Worm (Caenorhabditis elegans) whole organism, L2 larva: ENCODE results near the gene F41G4.13.

Experiments
- C34F6.9 ChIP-seq: fragments of 150-350 bp; optimal IDR thresholded peaks from 2 replicates; lab custom pipeline; 2014; ENCODE audit warnings: missing biosample characterization, missing genetic modification characterization
- F13H6.1 ChIP-seq: sonication (generic microtip); optimal IDR thresholded peaks from 2 replicates; lab custom pipeline; 2016; ENCODE audit warnings: missing genetic modification characterization, missing compliant biosample characterization
- R02D3.7 ChIP-seq: fragments of 150-350 bp; optimal IDR thresholded peaks from 2 replicates; lab custom pipeline; 2014; ENCODE audit warnings: missing biosample characterization, missing genetic modification characterization
- Y55F3AM.14 ChIP-seq: fragments of 200-800 bp; sonication (Bioruptor generic); optimal IDR thresholded peaks from 2 replicates; lab custom pipeline; 2018; ENCODE audit warnings: mild to moderate bottlenecking, missing genetic modification characterization, missing compliant biosample characterization
- ZK546.5 ChIP-seq: sonication (generic microtip); optimal IDR thresholded peaks from 2 replicates; lab custom pipeline; 2017; ENCODE audit warnings: missing biosample characterization, missing genetic modification characterization
- alr-1 ChIP-seq: fragments of 150-350 bp; optimal IDR thresholded peaks from 2 replicates; lab custom pipeline; 2014; ENCODE audit warnings: missing biosample characterization, missing genetic modification characterization
- aly-2 ChIP-seq: fragments of 150-350 bp; optimal IDR thresholded peaks from 2 replicates; lab custom pipeline; 2014; ENCODE audit warnings: missing biosample characterization, missing genetic modification characterization
- ama-1 ChIP-seq: fragments of 150-350 bp; optimal IDR thresholded peaks from 2 replicates; lab custom pipeline; 2018; ENCODE audit warnings: inconsistent platforms
- blmp-1 ChIP-seq: sonication (generic microtip); optimal IDR thresholded peaks from 2 replicates; lab custom pipeline; 2017; ENCODE audit warnings: missing genetic modification characterization, mild to moderate bottlenecking, missing compliant biosample characterization, antibody characterized with exemption, moderate library complexity; ENCODE audit not compliant: insufficient read depth
- ceh-16 ChIP-seq: fragments of 150-350 bp; optimal IDR thresholded peaks from 2 replicates; lab custom pipeline; 2014; ENCODE audit warnings: missing biosample characterization, missing genetic modification characterization
- ceh-82 ChIP-seq: fragments of 150-350 bp; optimal IDR thresholded peaks from 2 replicates; lab custom pipeline; 2014; ENCODE audit warnings: missing biosample characterization, missing genetic modification characterization
- crh-2 ChIP-seq: sonication (generic microtip); optimal IDR thresholded peaks from 2 replicates; lab custom pipeline; 2017; ENCODE audit warnings: missing biosample characterization, missing genetic modification characterization
- dmd-4 ChIP-seq: sonication (generic microtip); optimal IDR thresholded peaks from 2 replicates; lab custom pipeline; 2017; ENCODE audit warnings: missing biosample characterization, missing genetic modification characterization
- egl-27 ChIP-seq: sonication (generic microtip); optimal IDR thresholded peaks from 3 replicates; lab custom pipeline; 2017; ENCODE audit warnings: missing biosample characterization, missing genetic modification reagents, missing genetic modification characterization
- elt-1 ChIP-seq: fragments of 150-350 bp; optimal IDR thresholded peaks from 2 replicates; lab custom pipeline; 2014; ENCODE audit warnings: missing biosample characterization, missing genetic modification characterization
- elt-3 ChIP-seq: sonication (generic microtip); optimal IDR thresholded peaks from 2 replicates; lab custom pipeline; 2017; ENCODE audit warnings: missing biosample characterization, missing genetic modification characterization
- fos-1 ChIP-seq: fragments of 150-350 bp; optimal IDR thresholded peaks from 2 replicates; lab custom pipeline; 2014; ENCODE audit warnings: missing biosample characterization, missing genetic modification characterization
- gmeb-1 ChIP-seq: fragments of 150-350 bp; optimal IDR thresholded peaks from 2 replicates; lab custom pipeline; 2014; ENCODE audit warnings: missing biosample characterization, missing genetic modification characterization
- lin-11 ChIP-seq: fragments of 150-350 bp; sonication (generic microtip); optimal IDR thresholded peaks from 2 replicates; lab custom pipeline; 2014; ENCODE audit warnings: missing biosample characterization, missing genetic modification characterization, inconsistent platforms, mixed read lengths
- lin-13 ChIP-seq: fragments of 150-350 bp; optimal IDR thresholded peaks from 2 replicates; lab custom pipeline; 2014; ENCODE audit warnings: missing biosample characterization, missing genetic modification reagents, missing genetic modification characterization
- lin-39 ChIP-seq: fragments of 150-350 bp; optimal IDR thresholded peaks from 2 replicates; lab custom pipeline; 2014; ENCODE audit warnings: missing biosample characterization, missing genetic modification reagents, missing genetic modification characterization
- lsy-2 ChIP-seq, 2 experiments: fragments of 150-350 bp in 1 of 2; sonication (generic microtip) in 1 of 2; optimal IDR thresholded peaks; 2 replicates each; lab custom pipeline; 2014 to 2017; ENCODE audit warnings: missing biosample characterization in 2 of 2, missing genetic modification characterization in 2 of 2
- mab-5 ChIP-seq: fragments of 150-350 bp; optimal IDR thresholded peaks from 2 replicates; lab custom pipeline; 2014; ENCODE audit warnings: missing biosample characterization, missing genetic modification characterization
- mbf-1 ChIP-seq: sonication (generic microtip); optimal IDR thresholded peaks from 2 replicates; lab custom pipeline; 2017; ENCODE audit warnings: missing biosample characterization, missing genetic modification characterization
- mdl-1 ChIP-seq, 2 experiments: fragments of 150-350 bp in 1 of 2; sonication (generic microtip) in 1 of 2; optimal IDR thresholded peaks; 2 replicates each; lab custom pipeline; 2017; ENCODE audit warnings: missing biosample characterization in 2 of 2, missing genetic modification characterization in 2 of 2
- nhr-10 ChIP-seq: sonication (generic microtip); optimal IDR thresholded peaks from 2 replicates; lab custom pipeline; 2017; ENCODE audit warnings: missing biosample characterization, missing genetic modification characterization
- nhr-11 ChIP-seq: fragments of 150-350 bp; optimal IDR thresholded peaks from 2 replicates; lab custom pipeline; 2014; ENCODE audit warnings: missing biosample characterization, missing genetic modification characterization
- nhr-12 ChIP-seq: fragments of 150-350 bp; optimal IDR thresholded peaks from 2 replicates; lab custom pipeline; 2014; ENCODE audit warnings: missing biosample characterization, missing genetic modification characterization
- nhr-129 ChIP-seq: fragments of 150-350 bp; optimal IDR thresholded peaks from 2 replicates; lab custom pipeline; 2014; ENCODE audit warnings: missing biosample characterization, missing genetic modification characterization
- nhr-21 ChIP-seq: fragments of 150-350 bp; optimal IDR thresholded peaks from 2 replicates; lab custom pipeline; 2014; ENCODE audit warnings: missing biosample characterization, missing genetic modification characterization
- nhr-23 ChIP-seq: fragments of 150-350 bp; optimal IDR thresholded peaks from 2 replicates; lab custom pipeline; 2014; ENCODE audit warnings: missing biosample characterization, missing genetic modification reagents, missing genetic modification characterization
- nhr-237 ChIP-seq: fragments of 150-350 bp; optimal IDR thresholded peaks from 2 replicates; lab custom pipeline; 2014; ENCODE audit warnings: missing biosample characterization, missing genetic modification characterization
- nhr-25 ChIP-seq: fragments of 150-350 bp; sonication (generic microtip); optimal IDR thresholded peaks from 3 replicates; lab custom pipeline; 2014; ENCODE audit warnings: missing biosample characterization, missing genetic modification characterization
- nhr-6 ChIP-seq: fragments of 150-350 bp; optimal IDR thresholded peaks from 2 replicates; lab custom pipeline; 2014; ENCODE audit warnings: missing biosample characterization, missing genetic modification characterization
- nhr-77 ChIP-seq: fragments of 150-350 bp; optimal IDR thresholded peaks from 2 replicates; lab custom pipeline; 2014; ENCODE audit warnings: missing biosample characterization, missing genetic modification characterization
- peb-1 ChIP-seq: fragments of 150-350 bp; optimal IDR thresholded peaks from 2 replicates; lab custom pipeline; 2014; ENCODE audit warnings: missing biosample characterization, missing genetic modification characterization
- sem-4 ChIP-seq: fragments of 150-350 bp; optimal IDR thresholded peaks from 2 replicates; lab custom pipeline; 2014; ENCODE audit warnings: missing biosample characterization, missing genetic modification reagents, missing genetic modification characterization
- skn-1 ChIP-seq: sonication (generic microtip); optimal IDR thresholded peaks from 2 replicates; lab custom pipeline; 2017; ENCODE audit warnings: missing biosample characterization, missing genetic modification characterization
- sma-3 ChIP-seq: sonication (generic microtip); optimal IDR thresholded peaks from 2 replicates; lab custom pipeline; 2016; ENCODE audit warnings: missing genetic modification reagents, missing genetic modification characterization, missing compliant biosample characterization
- sma-9 ChIP-seq, 2 experiments: fragments of 150-350 bp in 1 of 2; sonication (generic microtip) in 1 of 2; optimal IDR thresholded peaks; 2 replicates each; lab custom pipeline; 2014 to 2016; ENCODE audit warnings: missing genetic modification characterization in 2 of 2, mild to moderate bottlenecking in 1 of 2, missing biosample characterization in 1 of 2, missing compliant biosample characterization in 1 of 2, missing genetic modification reagents in 1 of 2, moderate library complexity in 1 of 2
- snpc-4 ChIP-seq: fragments of 150-350 bp; optimal IDR thresholded peaks from 2 replicates; lab custom pipeline; 2014; ENCODE audit warnings: missing biosample characterization, missing genetic modification characterization
- unc-39 ChIP-seq: fragments of 150-350 bp; optimal IDR thresholded peaks from 2 replicates; lab custom pipeline; 2014; ENCODE audit warnings: missing biosample characterization, missing genetic modification characterization
- unc-55 ChIP-seq: fragments of 150-350 bp; sonication (generic microtip); optimal IDR thresholded peaks from 3 replicates; lab custom pipeline; 2014; ENCODE audit warnings: missing biosample characterization, missing genetic modification reagents, missing genetic modification characterization
- unc-62 ChIP-seq: fragments of 150-350 bp; optimal IDR thresholded peaks from 2 replicates; lab custom pipeline; 2014; ENCODE audit warnings: missing biosample characterization, missing genetic modification reagents, missing genetic modification characterization
- zag-1 ChIP-seq: fragments of 150-350 bp; optimal IDR thresholded peaks from 2 replicates; lab custom pipeline; 2014; ENCODE audit warnings: missing biosample characterization, missing genetic modification characterization
- ztf-1 ChIP-seq: fragments of 200-800 bp; sonication (Bioruptor generic); conservative IDR thresholded peaks from 2 replicates; pipeline ENCODE4 v1.3.6; 2022; ENCODE audit warnings: missing genetic modification characterization, missing compliant biosample characterization
- ztf-11 ChIP-seq: sonication (generic microtip); optimal IDR thresholded peaks from 2 replicates; lab custom pipeline; 2017; ENCODE audit warnings: missing biosample characterization, missing genetic modification characterization
- ztf-4 ChIP-seq: fragments of 150-350 bp; optimal IDR thresholded peaks from 2 replicates; lab custom pipeline; 2014; ENCODE audit warnings: missing biosample characterization, missing genetic modification characterization

F41G4.13 gene

ce11 chrX:16799065-16799663 lies 35.4 kb downstream of the F41G4.13 start:
- TF ChIP-seq unc-39 (tag; lab: Kevin White, UChicago), result no peak
- TF ChIP-seq ztf-4 (tag; lab: Kevin White, UChicago), result peak; percentile 65
- TF ChIP-seq ZK546.5 (tag; lab: Kevin White, UChicago), result no peak
- peak; percentile 27 for TF ChIP-seq ceh-16 (tag; lab: Kevin White, UChicago)
- TF ChIP-seq dmd-4 (tag; lab: Kevin White, UChicago), result no peak
- peak; percentile 2 for TF ChIP-seq snpc-4
- TF ChIP-seq unc-55, result peak; percentile 72
- TF ChIP-seq zag-1 (tag; lab: Kevin White, UChicago), result peak; percentile 33
- no peak for TF ChIP-seq ztf-11 (tag; lab: Kevin White, UChicago)
- peak; percentile 71 for TF ChIP-seq sma-9 (GFP tag; optimal IDR thresholded peaks at IDR 0.05; lab: Kevin White, UChicago)
- no peak for TF ChIP-seq sma-9 (tag; optimal IDR thresholded peaks at IDR 0.05; lab: Kevin White, UChicago)
- peak; percentile 73 for TF ChIP-seq ama-1
- no peak for TF ChIP-seq nhr-237
- no peak for TF ChIP-seq aly-2 (tag; lab: Kevin White, UChicago)
- peak; percentile 34 for TF ChIP-seq sma-3 (GFP tag; lab: Kevin White, UChicago)
- TF ChIP-seq lin-39, result no peak
- peak; percentile 78 for TF ChIP-seq crh-2 (tag; lab: Kevin White, UChicago)
- no peak for TF ChIP-seq nhr-12 (tag; lab: Kevin White, UChicago)
- no peak for TF ChIP-seq elt-1 (tag; lab: Kevin White, UChicago)
- peak; percentile 85 for TF ChIP-seq C34F6.9
- peak; percentile 45 for TF ChIP-seq nhr-25 (tag; lab: Kevin White, UChicago)
- TF ChIP-seq sem-4 (tag; lab: Kevin White, UChicago), result peak; percentile 78
- TF ChIP-seq nhr-11 (tag; lab: Kevin White, UChicago), result no peak
- TF ChIP-seq mbf-1 (tag; lab: Kevin White, UChicago), result no peak
- peak; percentile 3 for TF ChIP-seq egl-27 (tag; lab: Kevin White, UChicago)
- TF ChIP-seq unc-62 (GFP tag; lab: Kevin White, UChicago), result no peak
- TF ChIP-seq nhr-77 (tag; lab: Kevin White, UChicago), result no peak
- TF ChIP-seq Y55F3AM.14 (GFP tag; lab: Kevin White, UChicago), result no peak
- peak; percentile 3 for TF ChIP-seq lin-11 (tag; lab: Kevin White, UChicago)
- no peak for TF ChIP-seq skn-1 (tag; lab: Kevin White, UChicago)
- TF ChIP-seq mab-5, result no peak
- TF ChIP-seq R02D3.7 (tag; lab: Kevin White, UChicago), result no peak
- TF ChIP-seq gmeb-1 (tag; lab: Kevin White, UChicago), result no peak
- TF ChIP-seq elt-3 (tag; lab: Kevin White, UChicago), result no peak
- TF ChIP-seq ztf-1 (GFP tag; lab: Robert Waterston, UW), result no peak
- peak; percentile 55 for TF ChIP-seq nhr-6
- TF ChIP-seq alr-1 (tag; lab: Kevin White, UChicago), result no peak
- TF ChIP-seq ceh-82 (tag; lab: Kevin White, UChicago), result no peak
- TF ChIP-seq nhr-21 (tag; lab: Kevin White, UChicago), result peak; percentile 43
- TF ChIP-seq F13H6.1 (tag; lab: Kevin White, UChicago), result peak; percentile 58
- TF ChIP-seq nhr-10 (tag; lab: Kevin White, UChicago), result no peak
- no peak for TF ChIP-seq nhr-23 (tag; lab: Kevin White, UChicago)
- peak in 1 of 2 experiments; percentile 68 for TF ChIP-seq lsy-2 (tag; optimal IDR thresholded peaks at IDR 0.05; lab: Kevin White, UChicago)
- peak; percentile 20 to 55 for TF ChIP-seq mdl-1 (tag; optimal IDR thresholded peaks at IDR 0.05; lab: Kevin White, UChicago)
- TF ChIP-seq fos-1 (tag; lab: Kevin White, UChicago), result peak; percentile 53
- no peak for TF ChIP-seq peb-1 (tag; lab: Kevin White, UChicago)
- peak; percentile 84 for TF ChIP-seq nhr-129 (tag; lab: Kevin White, UChicago)
- peak; percentile 49 for TF ChIP-seq lin-13 (GFP tag; lab: Kevin White, UChicago)
- no peak for TF ChIP-seq blmp-1 (tag; lab: Kevin White, UChicago)
